Fruit fly (Drosophila melanogaster): ENCODE measurements around the gene CG3982.

Gene CG3982

DNA sequence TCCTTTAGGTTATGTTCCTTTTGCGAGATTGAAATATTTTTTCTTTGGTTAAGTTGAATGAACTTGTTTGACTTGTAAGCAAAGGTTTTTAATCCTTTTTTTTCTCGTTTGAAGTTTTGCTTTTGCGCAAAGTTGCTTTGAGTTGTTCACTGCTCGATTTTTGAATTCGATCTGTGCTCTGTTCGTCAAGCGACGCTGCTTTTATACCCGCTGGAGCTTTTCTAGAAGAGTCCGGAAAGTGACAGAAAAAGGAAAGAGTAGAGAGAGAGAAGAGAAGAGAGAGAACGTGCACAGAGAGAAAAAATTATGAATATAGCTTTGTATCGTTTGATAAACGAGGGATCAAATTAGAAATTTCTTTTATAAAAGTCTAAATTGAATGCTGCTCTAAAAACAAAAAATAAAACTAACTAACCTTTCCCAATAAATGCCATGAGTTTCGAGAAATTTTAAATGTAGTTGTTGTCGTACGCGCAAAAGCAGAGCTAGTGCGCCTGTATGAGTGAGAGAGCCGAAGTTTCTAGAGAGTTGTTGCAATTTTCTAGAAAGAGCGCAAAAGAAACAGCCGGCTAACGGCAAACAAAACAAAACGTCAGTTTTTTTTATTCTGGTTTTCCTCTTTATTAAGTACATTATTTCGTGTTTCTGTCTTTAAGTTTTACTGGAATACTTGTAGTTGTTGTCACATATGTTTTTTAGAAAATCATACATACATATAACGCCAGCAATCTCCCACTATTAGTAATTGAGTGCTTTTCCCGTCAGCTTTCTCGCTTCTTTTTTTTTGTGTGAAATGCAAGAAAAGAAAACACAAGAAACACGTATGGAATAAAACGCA, 39.8 kb downstream of the CG3982 start, which contains the start of gene Hsp26 (continued):
- TF ChIP-seq p53 (GFP tag; optimal IDR thresholded peaks at IDR 0.05) (peak; percentile 63), Kr (GFP tag; optimal IDR thresholded peaks at IDR 0.05) (no peak), Hr78 (GFP tag; optimal IDR thresholded peaks at IDR 0.05) (peak in 1 of 2 experiments; percentile 64), Hey (tag; optimal IDR thresholded peaks at IDR 0.05) (no peak), CG18599 (GFP tag; optimal IDR thresholded peaks at IDR 0.05) (peak; percentile 84), mirr (GFP tag; optimal IDR thresholded peaks at IDR 0.05) (no peak), CG1792 (GFP tag; optimal IDR thresholded peaks at IDR 0.05) (peak; percentile 78), CG15073 (GFP tag; optimal IDR thresholded peaks at IDR 0.05) (peak; percentile 24), CG15601 (tag; optimal IDR thresholded peaks at IDR 0.05) (peak; percentile 85), Camta (GFP tag; optimal IDR thresholded peaks at IDR 0.05) (peak; percentile 87), CG10321 (GFP tag; IDR thresholded peaks at IDR 0.05) (peak; percentile 24; the same call in 1 of the 2 replicates), onecut (GFP tag; IDR thresholded peaks at IDR 0.05) (peak; percentile 67), ssp (GFP tag; IDR thresholded peaks at IDR 0.05) (peak; percentile 66), ac (GFP tag; optimal IDR thresholded peaks at IDR 0.05) (no peak), btn (GFP tag; optimal IDR thresholded peaks at IDR 0.05) (peak; percentile 46), phol (tag; optimal IDR thresholded peaks at IDR 0.05) (peak; percentile 75), zen2 (GFP tag; IDR thresholded peaks at IDR 0.05; ENCODE audit: partially characterized antibody) (no peak), crol (GFP tag; IDR thresholded peaks at IDR 0.05) (no peak), inv (GFP tag; IDR thresholded peaks at IDR 0.05; ENCODE audit: partially characterized antibody) (no peak), jing (GFP tag; optimal IDR thresholded peaks at IDR 0.05) (peak; percentile 57), Dbx (GFP tag; IDR thresholded peaks at IDR 0.05) (peak; percentile 60; the same call in 2 of the 3 replicates), CG16813 (GFP tag; IDR thresholded peaks at IDR 0.05; ENCODE audit: partially characterized antibody) (no peak), dysf (GFP tag; IDR thresholded peaks at IDR 0.05) (peak; percentile 87), slou (GFP tag; optimal IDR thresholded peaks at IDR 0.05) (peak; percentile 62), sens-2 (GFP tag; IDR thresholded peaks at IDR 0.05) (peak; percentile 73), Atf6 (GFP tag; IDR thresholded peaks at IDR 0.05) (peak; percentile 92), CG10979 (tag; optimal IDR thresholded peaks at IDR 0.05) (peak; percentile 82), kni (GFP tag; optimal IDR thresholded peaks at IDR 0.05) (no peak), CG10209 (GFP tag; optimal IDR thresholded peaks at IDR 0.05) (peak; percentile 80), fd102C (GFP tag; optimal IDR thresholded peaks at IDR 0.05) (peak; percentile 27), CG33213 (GFP tag; optimal IDR thresholded peaks at IDR 0.05) (peak; percentile 72), CG12391 (tag; optimal IDR thresholded peaks at IDR 0.05) (peak; percentile 90), wor (GFP tag; IDR thresholded peaks at IDR 0.05) (peak; percentile 52; the same call in 1 of the 2 replicates), Usf (GFP tag; optimal IDR thresholded peaks at IDR 0.05) (no peak), Scr (GFP tag; IDR thresholded peaks at IDR 0.05; ENCODE audit: partially characterized antibody) (no peak), CG1832 (GFP tag; optimal IDR thresholded peaks at IDR 0.05) (no peak), Mrtf (GFP tag; IDR thresholded peaks at IDR 0.05) (peak; percentile 55; the same call in 1 of the 3 replicates), luna (GFP tag; optimal IDR thresholded peaks at IDR 0.05) (peak; percentile 60), seq (GFP tag; IDR thresholded peaks at IDR 0.05) (peak; percentile 88), caup (GFP tag; optimal IDR thresholded peaks at IDR 0.05; ENCODE audit: severe bottlenecking) (peak; percentile 83), CG9817 (tag; optimal IDR thresholded peaks at IDR 0.05) (peak; percentile 52), CG10543 (GFP tag; optimal IDR thresholded peaks at IDR 0.05) (peak; percentile 9), row (GFP tag; IDR thresholded peaks at IDR 0.05) (peak; percentile 93), Taf1 (GFP tag; IDR thresholded peaks at IDR 0.05) (peak; percentile 39; the same call in 1 of the 2 replicates), NC2β (GFP tag; optimal IDR thresholded peaks at IDR 0.05) (peak; percentile 78), MTF-1 (GFP tag; optimal IDR thresholded peaks at IDR 0.05; ENCODE audit: borderline replicate concordance) (peak; percentile 52), CG13287 (GFP tag; IDR thresholded peaks at IDR 0.05; ENCODE audit: partially characterized antibody) (no peak; the same call in 1 of the 2 replicates)

Measured in whole organism, embryonic.